Worm (Caenorhabditis elegans) whole organism, mixed stage, embryonic: ENCODE results near the gene nhr-275.

Source experiments
- M03D4.4 ChIP-seq: sonication (generic microtip); optimal IDR thresholded peaks from 2 replicates; lab custom pipeline; 2017; ENCODE audit warnings: mild to moderate bottlenecking, missing genetic modification characterization, missing compliant biosample characterization
- blmp-1 ChIP-seq: fragments of 150-350 bp; optimal IDR thresholded peaks from 2 replicates; lab custom pipeline; 2014; ENCODE audit warnings: missing biosample characterization, missing genetic modification characterization
- ces-1 ChIP-seq: fragments of 150-350 bp; optimal IDR thresholded peaks from 2 replicates; lab custom pipeline; 2014; ENCODE audit warnings: missing biosample characterization, missing genetic modification reagents, missing genetic modification characterization
- drap-1 ChIP-seq: fragments of 200-800 bp; sonication (Bioruptor generic); optimal IDR thresholded peaks from 3 replicates; lab custom pipeline; 2018; ENCODE audit warnings: mild to moderate bottlenecking, missing genetic modification characterization, missing compliant biosample characterization
- elt-3 ChIP-seq: fragments of 150-350 bp; optimal IDR thresholded peaks from 2 replicates; lab custom pipeline; 2014; ENCODE audit warnings: missing biosample characterization, missing genetic modification characterization
- lsy-2 ChIP-seq: fragments of 150-350 bp; optimal IDR thresholded peaks from 2 replicates; lab custom pipeline; 2014; ENCODE audit warnings: missing biosample characterization, missing genetic modification characterization
- mab-5 ChIP-seq: fragments of 150-350 bp; optimal IDR thresholded peaks from 2 replicates; lab custom pipeline; 2014; ENCODE audit warnings: missing biosample characterization, missing genetic modification characterization
- mep-1 ChIP-seq: fragments of 150-350 bp; optimal IDR thresholded peaks from 2 replicates; lab custom pipeline; 2017; ENCODE audit warnings: missing biosample characterization, missing genetic modification reagents, missing genetic modification characterization, inconsistent platforms
- nhr-2 ChIP-seq: fragments of 150-350 bp; optimal IDR thresholded peaks from 2 replicates; lab custom pipeline; 2014; ENCODE audit warnings: missing biosample characterization, missing genetic modification characterization
- nhr-28 ChIP-seq: fragments of 150-350 bp; optimal IDR thresholded peaks from 2 replicates; lab custom pipeline; 2014; ENCODE audit warnings: missing biosample characterization, missing genetic modification characterization
- pha-4 ChIP-seq: fragments of 150-350 bp; optimal IDR thresholded peaks from 2 replicates; lab custom pipeline; 2018; ENCODE audit warnings: missing biosample characterization, missing genetic modification reagents, missing genetic modification characterization
- unc-39 ChIP-seq: fragments of 150-350 bp; optimal IDR thresholded peaks from 2 replicates; lab custom pipeline; 2014; ENCODE audit warnings: missing biosample characterization, missing genetic modification characterization
- ztf-11 ChIP-seq: fragments of 150-350 bp; optimal IDR thresholded peaks from 2 replicates; lab custom pipeline; 2014; ENCODE audit warnings: missing biosample characterization, missing genetic modification characterization

- TF ChIP-seq lsy-2 (tag; lab: Kevin White, UChicago) (no peak), blmp-1 (tag; lab: Kevin White, UChicago) (no peak), drap-1 (GFP tag; lab: Kevin White, UChicago) (no peak), nhr-2 (tag; lab: Kevin White, UChicago) (no peak), mab-5 (tag; lab: Kevin White, UChicago) (no peak), mep-1 (no peak), pha-4 (tag; lab: Kevin White, UChicago) (no peak), elt-3 (tag; lab: Kevin White, UChicago) (no peak), unc-39 (tag; lab: Kevin White, UChicago) (no peak), ces-1 (GFP tag; lab: Kevin White, UChicago) (no peak), nhr-28 (tag; lab: Kevin White, UChicago) (no peak), ztf-11 (tag; lab: Kevin White, UChicago) (no peak), M03D4.4 (tag; lab: Kevin White, UChicago) (no peak)
These were observed 27.7 kb upstream of the nhr-275 start, which contains the start of gene nhr-226 for ce11 chrV:2294577-2294976.
